Fruit fly (Drosophila melanogaster) Kc167 (cell line): ENCODE results near the gene Sfp96F.

Source experiments
- Myc ChIP-seq: fragments of >200 bp; optimal IDR thresholded peaks from 2 replicates; lab custom pipeline; 2017; ENCODE audit warnings: missing external identifiers
- h ChIP-seq: fragments of >200 bp; optimal IDR thresholded peaks from 3 replicates; lab custom pipeline; 2018; ENCODE audit warnings: missing external identifiers
- ttk ChIP-seq: sonication (Bioruptor generic); optimal IDR thresholded peaks from 2 replicates; lab custom pipeline; 2017; ENCODE audit warnings: missing external identifiers

dm6 chr3R:25829598-25829997 lies 430 bp downstream of the Sfp96F start, which contains the start of gene Mst57Dc:
- TF ChIP-seq Myc (lab: Kevin White, UChicago) (no peak), ttk (lab: Kevin White, UChicago) (no peak), h (lab: Kevin White, UChicago) (no peak)
